Worm (Caenorhabditis elegans) whole organism, L4 larva: Measurements from ENCODE around the gene gakh-1.
A peak's percentile ranks its signal among the peaks of the same experiment; 100 is the strongest.

Experiments used
- F37D6.2 ChIP-seq: sonication (generic microtip); optimal IDR thresholded peaks from 2 replicates; lab custom pipeline; 2016; ENCODE audit warnings: mild to moderate bottlenecking, missing genetic modification characterization, missing compliant biosample characterization
- F49E8.2 ChIP-seq: sonication (generic microtip); optimal IDR thresholded peaks from 2 replicates; lab custom pipeline; 2016; ENCODE audit warnings: missing compliant biosample characterization, mild to moderate bottlenecking, missing genetic modification characterization, borderline replicate concordance
- Y48G9A.11 ChIP-seq: fragments of 200-800 bp; sonication (Bioruptor generic); IDR thresholded peaks from 2 replicates; pipeline ENCODE4 v1.3.6; 2022; ENCODE audit warnings: missing genetic modification reagents, missing genetic modification characterization, missing compliant biosample characterization
- ZK337.2 ChIP-seq: fragments of 200-800 bp; sonication (Bioruptor generic); IDR thresholded peaks from 2 replicates; pipeline ENCODE4 v1.3.6; 2022; ENCODE audit warnings: missing genetic modification reagents, missing genetic modification characterization, missing compliant biosample characterization
- ZK546.5 ChIP-seq, 2 experiments: sonication (generic microtip); optimal IDR thresholded peaks; 2 replicates each; lab custom pipeline; 2017; ENCODE audit warnings: missing biosample characterization in 2 of 2, missing genetic modification characterization in 2 of 2
- aha-1 ChIP-seq: fragments of 150-350 bp; peaks from one replicate; lab custom pipeline; 2014; ENCODE audit warnings: missing biosample characterization, missing genetic modification characterization
- aly-2 ChIP-seq: sonication (generic microtip); optimal IDR thresholded peaks from 2 replicates; lab custom pipeline; 2018; ENCODE audit warnings: missing biosample characterization, missing genetic modification characterization
- ceh-32 ChIP-seq: sonication (generic microtip); optimal IDR thresholded peaks from 2 replicates; lab custom pipeline; 2016; ENCODE audit warnings: mild to moderate bottlenecking, missing genetic modification characterization, missing compliant biosample characterization; ENCODE audit not compliant: poor library complexity
- ctbp-1 ChIP-seq: fragments of 200-800 bp; sonication (Bioruptor generic); IDR thresholded peaks from 2 replicates; pipeline ENCODE4 v1.3.6; 2022; ENCODE audit warnings: missing genetic modification reagents, missing genetic modification characterization, missing compliant biosample characterization
- daf-16 ChIP-seq, 3 experiments: sonication (generic microtip); optimal IDR thresholded peaks; 2 replicates each; lab custom pipeline; 2016 to 2017; ENCODE audit warnings: missing genetic modification characterization in 3 of 3, missing genetic modification reagents in 3 of 3, mild to moderate bottlenecking in 2 of 3, missing compliant biosample characterization in 2 of 3, missing biosample characterization in 1 of 3, moderate library complexity in 1 of 3
- daf-19 ChIP-seq: fragments of 200-800 bp; sonication (Bioruptor generic); conservative IDR thresholded peaks from 2 replicates; pipeline ENCODE4 v1.3.6; 2022; ENCODE audit warnings: missing genetic modification characterization, missing compliant biosample characterization
- dmd-8 ChIP-seq: fragments of 200-800 bp; sonication (Bioruptor generic); IDR thresholded peaks from 2 replicates; pipeline ENCODE4 v1.3.6; 2022; ENCODE audit warnings: missing genetic modification characterization, missing compliant biosample characterization
- dve-1 ChIP-seq: sonication (generic microtip); optimal IDR thresholded peaks from 2 replicates; lab custom pipeline; 2017; ENCODE audit warnings: antibody characterized with exemption, mild to moderate bottlenecking, missing genetic modification characterization, missing compliant biosample characterization; ENCODE audit not compliant: insufficient read depth
- fkh-10 ChIP-seq: fragments of 150-350 bp; optimal IDR thresholded peaks from 2 replicates; lab custom pipeline; 2014; ENCODE audit warnings: missing biosample characterization, missing genetic modification reagents, missing genetic modification characterization
- hif-1 ChIP-seq, 2 experiments: sonication (generic microtip); optimal IDR thresholded peaks; 2 replicates each; lab custom pipeline; 2016 to 2017; ENCODE audit warnings: missing compliant biosample characterization in 2 of 2, missing genetic modification characterization in 2 of 2, missing genetic modification reagents in 2 of 2, missing genotype in 2 of 2, mild to moderate bottlenecking in 1 of 2
- hlh-11 ChIP-seq: fragments of 200-800 bp; sonication (Bioruptor generic); optimal IDR thresholded peaks from 2 replicates; lab custom pipeline; 2018; ENCODE audit warnings: mild to moderate bottlenecking, missing genetic modification characterization, missing compliant biosample characterization
- hlh-30 ChIP-seq: sonication (generic microtip); optimal IDR thresholded peaks from 2 replicates; lab custom pipeline; 2017; ENCODE audit warnings: antibody characterized with exemption, mild to moderate bottlenecking, missing genetic modification characterization, missing compliant biosample characterization; ENCODE audit not compliant: insufficient read depth
- hmg-1.1 ChIP-seq: fragments of 200-800 bp; sonication (Bioruptor generic); IDR thresholded peaks from 2 replicates; pipeline ENCODE4 v1.3.6; 2022; ENCODE audit warnings: missing genetic modification reagents, missing genetic modification characterization, missing compliant biosample characterization
- lin-13 ChIP-seq: fragments of 150-350 bp; optimal IDR thresholded peaks from 2 replicates; lab custom pipeline; 2014; ENCODE audit warnings: missing biosample characterization, missing genetic modification reagents, missing genetic modification characterization
- lin-15B ChIP-seq: fragments of 150-350 bp; sonication (generic microtip); optimal IDR thresholded peaks from 3 replicates; lab custom pipeline; 2014; ENCODE audit warnings: missing biosample characterization, missing genetic modification characterization
- lin-39 ChIP-seq: fragments of 150-350 bp; optimal IDR thresholded peaks from 2 replicates; lab custom pipeline; 2014; ENCODE audit warnings: missing biosample characterization, missing genetic modification reagents, missing genetic modification characterization
- lsy-2 ChIP-seq, 2 experiments: fragments of 150-350 bp in 1 of 2; sonication (generic microtip) in 1 of 2; optimal IDR thresholded peaks; 2 replicates each; lab custom pipeline; 2014 to 2017; ENCODE audit warnings: missing biosample characterization in 2 of 2, missing genetic modification characterization in 2 of 2
- madf-5 ChIP-seq, 2 experiments: fragments of 200-800 bp; sonication (Bioruptor generic); IDR thresholded peaks; 2 replicates each; pipeline ENCODE4 v1.3.6; 2022; ENCODE audit warnings: missing compliant biosample characterization in 2 of 2, missing genetic modification characterization in 2 of 2
- madf-9 ChIP-seq: fragments of 200-800 bp; sonication (Bioruptor generic); conservative IDR thresholded peaks from 2 replicates; pipeline ENCODE4 v1.3.6; 2022; ENCODE audit warnings: missing genetic modification reagents, missing genetic modification characterization, missing compliant biosample characterization
- mdl-1 ChIP-seq, 2 experiments: fragments of 150-350 bp in 1 of 2; sonication (generic microtip) in 1 of 2; optimal IDR thresholded peaks; 2 replicates each; lab custom pipeline; 2014 to 2017; ENCODE audit warnings: missing biosample characterization in 2 of 2, missing genetic modification characterization in 2 of 2
- mep-1 ChIP-seq: fragments of 150-350 bp; sonication (generic microtip); optimal IDR thresholded peaks from 3 replicates; lab custom pipeline; 2014; ENCODE audit warnings: missing biosample characterization, missing genetic modification characterization
- mes-2 ChIP-seq: sonication (generic microtip); optimal IDR thresholded peaks from 2 replicates; lab custom pipeline; 2016; ENCODE audit warnings: missing genotype, mild to moderate bottlenecking, missing genetic modification characterization, missing compliant biosample characterization; ENCODE audit not compliant: poor library complexity, severe bottlenecking
- mxl-3 ChIP-seq: fragments of 200-800 bp; sonication (Bioruptor generic); optimal IDR thresholded peaks from 2 replicates; lab custom pipeline; 2018; ENCODE audit warnings: mild to moderate bottlenecking, missing genetic modification characterization, missing compliant biosample characterization
- nhr-102 ChIP-seq: sonication (generic microtip); optimal IDR thresholded peaks from 2 replicates; lab custom pipeline; 2016; ENCODE audit warnings: mild to moderate bottlenecking, missing genetic modification characterization, moderate library complexity, missing compliant biosample characterization
- nhr-11 ChIP-seq: fragments of 150-350 bp; optimal IDR thresholded peaks from 2 replicates; lab custom pipeline; 2014; ENCODE audit warnings: missing biosample characterization, missing genetic modification characterization
- nhr-111 ChIP-seq: fragments of 200-800 bp; sonication (Bioruptor generic); optimal IDR thresholded peaks from 2 replicates; lab custom pipeline; 2018; ENCODE audit warnings: mild to moderate bottlenecking, missing genetic modification characterization, missing compliant biosample characterization
- nhr-28 ChIP-seq: fragments of 150-350 bp; optimal IDR thresholded peaks from 2 replicates; lab custom pipeline; 2014; ENCODE audit warnings: missing biosample characterization, missing genetic modification characterization
- nhr-48 ChIP-seq: sonication (generic microtip); optimal IDR thresholded peaks from 2 replicates; lab custom pipeline; 2016; ENCODE audit warnings: mild to moderate bottlenecking, missing genetic modification characterization, missing compliant biosample characterization
- nhr-76 ChIP-seq: fragments of 150-350 bp; optimal IDR thresholded peaks from 2 replicates; lab custom pipeline; 2014; ENCODE audit warnings: missing biosample characterization, missing genetic modification characterization
- pqm-1 ChIP-seq: sonication (generic microtip); optimal IDR thresholded peaks from 2 replicates; lab custom pipeline; 2017; ENCODE audit warnings: missing biosample characterization, missing genetic modification characterization
- rbr-2 ChIP-seq: sonication (generic microtip); optimal IDR thresholded peaks from 2 replicates; lab custom pipeline; 2016; ENCODE audit warnings: missing genotype, missing genetic modification characterization, missing compliant biosample characterization
- set-16 ChIP-seq: fragments of 200-800 bp; sonication (Bioruptor generic); IDR thresholded peaks from 2 replicates; pipeline ENCODE4 v1.3.6; 2022; ENCODE audit warnings: missing genetic modification reagents, missing genetic modification characterization, missing compliant biosample characterization
- snpc-1.2 ChIP-seq: fragments of 200-800 bp; sonication (Bioruptor generic); IDR thresholded peaks from 2 replicates; pipeline ENCODE4 v1.3.6; 2022; ENCODE audit warnings: missing genetic modification reagents, missing genetic modification characterization, missing compliant biosample characterization
- snpc-4 ChIP-seq: fragments of 150-350 bp; optimal IDR thresholded peaks from 2 replicates; lab custom pipeline; 2014; ENCODE audit warnings: missing biosample characterization, missing genetic modification characterization
- tra-1 ChIP-seq: fragments of 200-800 bp; sonication (Bioruptor generic); IDR thresholded peaks from 2 replicates; pipeline ENCODE4 v1.3.6; 2022; ENCODE audit warnings: missing genetic modification reagents, missing genetic modification characterization, missing compliant biosample characterization
- unc-62 ChIP-seq, 3 experiments: fragments of 150-350 bp in 1 of 3; sonication (generic microtip); optimal IDR thresholded peaks in 2 of 3; peaks in 1 of 3; 1 replicate in 1 of 3; 2 replicates in 2 of 3; lab custom pipeline; 2014 to 2017; ENCODE audit warnings: missing biosample characterization in 3 of 3, missing genetic modification characterization in 3 of 3, missing genetic modification reagents in 3 of 3, missing genotype in 1 of 3

gakh-1 gene

DNA sequence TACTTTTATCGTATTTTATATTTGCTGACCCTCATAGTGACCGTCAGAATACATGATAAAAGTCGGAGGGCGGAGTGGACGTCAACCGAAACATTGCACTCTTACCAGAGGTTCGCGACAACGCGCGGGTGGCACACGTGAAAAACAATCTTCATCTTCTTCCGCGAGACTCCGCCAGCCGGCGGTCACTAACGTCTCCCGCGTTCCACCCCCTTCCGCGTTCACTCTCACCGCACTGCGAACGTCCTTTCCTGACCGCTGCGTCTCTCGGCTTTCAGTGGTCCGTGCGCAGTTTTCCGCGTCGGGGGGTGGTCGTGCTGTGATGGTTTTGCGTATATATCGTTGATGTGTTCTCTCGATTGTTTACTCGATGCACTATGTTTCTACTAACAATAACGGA lies 35.9 kb downstream of the gakh-1 start:
- TF ChIP-seq Y48G9A.11 (GFP tag; lab: Robert Waterston, UW) (no peak), nhr-76 (no peak), daf-16 (GFP tag; optimal IDR thresholded peaks at IDR 0.05; lab: Kevin White, UChicago) (no peak), daf-16 (tag; optimal IDR thresholded peaks at IDR 0.05; lab: Kevin White, UChicago) (no peak), snpc-4 (tag; lab: Kevin White, UChicago) (no peak), dmd-8 (GFP tag; lab: Robert Waterston, UW) (no peak), daf-19 (GFP tag; lab: Robert Waterston, UW) (no peak), set-16 (GFP tag; lab: Robert Waterston, UW) (peak; percentile 91), hif-1 (tag; optimal IDR thresholded peaks at IDR 0.05; lab: Kevin White, UChicago) (no peak), nhr-111 (GFP tag; lab: Kevin White, UChicago) (no peak), ceh-32 (no peak), ZK546.5 (tag; optimal IDR thresholded peaks at IDR 0.05; lab: Kevin White, UChicago) (no peak), aly-2 (tag; lab: Kevin White, UChicago) (no peak), lin-15B (no peak), hlh-11 (tag; lab: Kevin White, UChicago) (peak; percentile 62), madf-9 (0 out of 2 replicates have a peak, but pooled peaks have one; percentile 14), mdl-1 (tag; optimal IDR thresholded peaks at IDR 0.05; lab: Kevin White, UChicago) (peak in 1 of 2 experiments; percentile 58), nhr-102 (no peak), unc-62 (GFP tag; optimal IDR thresholded peaks at IDR 0.05 in 1 of 2; lab: Kevin White, UChicago) (no peak), unc-62 (tag; optimal IDR thresholded peaks at IDR 0.05; lab: Kevin White, UChicago) (no peak), pqm-1 (no peak), mxl-3 (peak; percentile 73), hlh-30 (tag; lab: Kevin White, UChicago) (peak; percentile 35), F49E8.2 (tag; lab: Kevin White, UChicago) (no peak), lin-13 (GFP tag; lab: Kevin White, UChicago) (no peak)

DNA sequence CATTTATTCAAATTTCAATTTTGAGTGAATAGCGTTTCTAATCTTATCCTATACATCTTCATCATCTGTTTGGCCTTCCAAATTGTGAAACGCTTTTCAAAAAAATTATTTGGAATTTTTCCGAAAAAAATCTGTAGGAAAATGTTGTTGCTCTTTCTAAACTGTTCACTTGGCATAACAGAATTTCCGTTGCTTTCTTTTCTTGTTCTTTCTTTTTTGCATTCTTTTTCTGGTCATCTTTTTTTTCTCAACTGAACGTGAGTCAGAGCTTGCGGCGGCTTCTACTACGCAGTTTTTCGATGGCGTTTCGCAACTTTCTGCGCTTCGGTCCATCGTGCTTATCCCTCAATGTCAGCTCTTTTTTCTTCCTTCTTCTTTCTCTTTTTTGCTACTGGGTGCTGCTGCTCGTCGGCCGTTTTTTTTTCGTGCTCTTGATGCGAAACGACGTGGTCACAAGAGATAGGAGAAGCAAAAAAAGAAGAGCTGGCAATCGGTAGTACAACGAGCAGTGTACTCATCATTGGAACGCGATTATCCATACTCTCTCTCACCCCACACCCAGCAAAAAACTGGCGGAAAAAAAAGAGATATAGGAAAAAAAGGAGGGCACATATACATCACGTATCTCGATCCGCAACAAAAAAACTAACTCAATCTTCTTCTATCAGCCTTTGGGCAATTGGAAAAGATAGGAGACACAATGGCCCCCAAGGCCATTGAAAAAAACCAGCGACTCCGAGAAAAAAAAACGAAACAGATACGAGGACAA lies 37.6 kb downstream of the gakh-1 start:
- 0 out of 2 replicates have a peak, but pooled peaks have one; percentile 24 for TF ChIP-seq tra-1 (GFP tag; lab: Robert Waterston, UW)
- TF ChIP-seq hmg-1.1: 0 out of 2 replicates have a peak, but pooled peaks have one; percentile 46
- TF ChIP-seq hlh-30 (tag; lab: Kevin White, UChicago): peak; percentile 59
- TF ChIP-seq ZK337.2 (GFP tag; lab: Robert Waterston, UW): no peak
- TF ChIP-seq nhr-28: peak; percentile 27
- TF ChIP-seq nhr-48 (tag; lab: Kevin White, UChicago): peak; percentile 67
- TF ChIP-seq snpc-1.2 (GFP tag; lab: Robert Waterston, UW): no peak
- TF ChIP-seq aha-1 (tag; lab: Kevin White, UChicago): peak; percentile 62
- peak in 1 of 2 experiments; percentile 91 for TF ChIP-seq daf-16 (GFP tag; optimal IDR thresholded peaks at IDR 0.05; lab: Kevin White, UChicago)
- no peak for TF ChIP-seq daf-16 (tag; optimal IDR thresholded peaks at IDR 0.05; lab: Kevin White, UChicago)
- peak in 1 of 2 experiments; percentile 8 for TF ChIP-seq mdl-1 (tag; optimal IDR thresholded peaks at IDR 0.05; lab: Kevin White, UChicago)
- peak; percentile 10 for TF ChIP-seq rbr-2
- TF ChIP-seq fkh-10 (GFP tag; lab: Kevin White, UChicago): peak; percentile 55
- TF ChIP-seq hlh-11 (tag; lab: Kevin White, UChicago): peak; percentile 73
- TF ChIP-seq madf-5 (GFP tag; IDR thresholded peaks at IDR 0.05; lab: Robert Waterston, UW): no peak
- TF ChIP-seq mep-1: peak; percentile 51
- TF ChIP-seq set-16 (GFP tag; lab: Robert Waterston, UW): peak; percentile 41; the same call in 1 of the 2 replicates
- TF ChIP-seq hif-1 (tag; optimal IDR thresholded peaks at IDR 0.05; lab: Kevin White, UChicago): peak in 1 of 2 experiments; percentile 33
- TF ChIP-seq lin-39 (tag; lab: Kevin White, UChicago): no peak
- peak in 1 of 2 experiments; percentile 18 for TF ChIP-seq lsy-2 (tag; optimal IDR thresholded peaks at IDR 0.05; lab: Kevin White, UChicago)
- TF ChIP-seq F37D6.2 (tag; lab: Kevin White, UChicago): peak; percentile 30
- TF ChIP-seq mes-2 (tag; lab: Kevin White, UChicago): peak; percentile 41
- TF ChIP-seq nhr-11 (tag; lab: Kevin White, UChicago): peak; percentile 37
- TF ChIP-seq ctbp-1 (GFP tag; lab: Robert Waterston, UW): peak; percentile 52
- no peak for TF ChIP-seq dve-1 (tag; lab: Kevin White, UChicago)
- peak in 1 of 2 experiments; percentile 12 for TF ChIP-seq unc-62 (GFP tag; optimal IDR thresholded peaks at IDR 0.05 in 1 of 2; lab: Kevin White, UChicago)
- no peak for TF ChIP-seq unc-62 (tag; optimal IDR thresholded peaks at IDR 0.05; lab: Kevin White, UChicago)
- TF ChIP-seq, all 104 proteins: peak for 20
